Worm (Caenorhabditis elegans) whole organism, L2 larva: ENCODE results near the gene sdz-28.

Experiments used
- C34F6.9 ChIP-seq: fragments of 150-350 bp; optimal IDR thresholded peaks from 2 replicates; lab custom pipeline; 2014; ENCODE audit warnings: missing biosample characterization, missing genetic modification characterization
- F13H6.1 ChIP-seq: sonication (generic microtip); optimal IDR thresholded peaks from 2 replicates; lab custom pipeline; 2016; ENCODE audit warnings: missing genetic modification characterization, missing compliant biosample characterization
- R02D3.7 ChIP-seq: fragments of 150-350 bp; optimal IDR thresholded peaks from 2 replicates; lab custom pipeline; 2014; ENCODE audit warnings: missing biosample characterization, missing genetic modification characterization
- Y55F3AM.14 ChIP-seq: fragments of 200-800 bp; sonication (Bioruptor generic); optimal IDR thresholded peaks from 2 replicates; lab custom pipeline; 2018; ENCODE audit warnings: mild to moderate bottlenecking, missing genetic modification characterization, missing compliant biosample characterization
- ZK546.5 ChIP-seq: sonication (generic microtip); optimal IDR thresholded peaks from 2 replicates; lab custom pipeline; 2017; ENCODE audit warnings: missing biosample characterization, missing genetic modification characterization
- alr-1 ChIP-seq: fragments of 150-350 bp; optimal IDR thresholded peaks from 2 replicates; lab custom pipeline; 2014; ENCODE audit warnings: missing biosample characterization, missing genetic modification characterization
- ama-1 ChIP-seq: fragments of 150-350 bp; optimal IDR thresholded peaks from 2 replicates; lab custom pipeline; 2018; ENCODE audit warnings: inconsistent platforms
- ceh-16 ChIP-seq: fragments of 150-350 bp; optimal IDR thresholded peaks from 2 replicates; lab custom pipeline; 2014; ENCODE audit warnings: missing biosample characterization, missing genetic modification characterization
- ceh-82 ChIP-seq: fragments of 150-350 bp; optimal IDR thresholded peaks from 2 replicates; lab custom pipeline; 2014; ENCODE audit warnings: missing biosample characterization, missing genetic modification characterization
- crh-2 ChIP-seq: sonication (generic microtip); optimal IDR thresholded peaks from 2 replicates; lab custom pipeline; 2017; ENCODE audit warnings: missing biosample characterization, missing genetic modification characterization
- dmd-4 ChIP-seq: sonication (generic microtip); optimal IDR thresholded peaks from 2 replicates; lab custom pipeline; 2017; ENCODE audit warnings: missing biosample characterization, missing genetic modification characterization
- egl-27 ChIP-seq: sonication (generic microtip); optimal IDR thresholded peaks from 3 replicates; lab custom pipeline; 2017; ENCODE audit warnings: missing biosample characterization, missing genetic modification reagents, missing genetic modification characterization
- elt-1 ChIP-seq: fragments of 150-350 bp; optimal IDR thresholded peaks from 2 replicates; lab custom pipeline; 2014; ENCODE audit warnings: missing biosample characterization, missing genetic modification characterization
- elt-3 ChIP-seq: sonication (generic microtip); optimal IDR thresholded peaks from 2 replicates; lab custom pipeline; 2017; ENCODE audit warnings: missing biosample characterization, missing genetic modification characterization
- fos-1 ChIP-seq: fragments of 150-350 bp; optimal IDR thresholded peaks from 2 replicates; lab custom pipeline; 2014; ENCODE audit warnings: missing biosample characterization, missing genetic modification characterization
- gmeb-1 ChIP-seq: fragments of 150-350 bp; optimal IDR thresholded peaks from 2 replicates; lab custom pipeline; 2014; ENCODE audit warnings: missing biosample characterization, missing genetic modification characterization
- lin-11 ChIP-seq: fragments of 150-350 bp; sonication (generic microtip); optimal IDR thresholded peaks from 2 replicates; lab custom pipeline; 2014; ENCODE audit warnings: missing biosample characterization, missing genetic modification characterization, inconsistent platforms, mixed read lengths
- lin-13 ChIP-seq: fragments of 150-350 bp; optimal IDR thresholded peaks from 2 replicates; lab custom pipeline; 2014; ENCODE audit warnings: missing biosample characterization, missing genetic modification reagents, missing genetic modification characterization
- lin-39 ChIP-seq: fragments of 150-350 bp; optimal IDR thresholded peaks from 2 replicates; lab custom pipeline; 2014; ENCODE audit warnings: missing biosample characterization, missing genetic modification reagents, missing genetic modification characterization
- lsy-2 ChIP-seq, 2 experiments: fragments of 150-350 bp in 1 of 2; sonication (generic microtip) in 1 of 2; optimal IDR thresholded peaks; 2 replicates each; lab custom pipeline; 2014 to 2017; ENCODE audit warnings: missing biosample characterization in 2 of 2, missing genetic modification characterization in 2 of 2
- mab-5 ChIP-seq: fragments of 150-350 bp; optimal IDR thresholded peaks from 2 replicates; lab custom pipeline; 2014; ENCODE audit warnings: missing biosample characterization, missing genetic modification characterization
- nhr-129 ChIP-seq: fragments of 150-350 bp; optimal IDR thresholded peaks from 2 replicates; lab custom pipeline; 2014; ENCODE audit warnings: missing biosample characterization, missing genetic modification characterization
- nhr-21 ChIP-seq: fragments of 150-350 bp; optimal IDR thresholded peaks from 2 replicates; lab custom pipeline; 2014; ENCODE audit warnings: missing biosample characterization, missing genetic modification characterization
- nhr-23 ChIP-seq: fragments of 150-350 bp; optimal IDR thresholded peaks from 2 replicates; lab custom pipeline; 2014; ENCODE audit warnings: missing biosample characterization, missing genetic modification reagents, missing genetic modification characterization
- nhr-237 ChIP-seq: fragments of 150-350 bp; optimal IDR thresholded peaks from 2 replicates; lab custom pipeline; 2014; ENCODE audit warnings: missing biosample characterization, missing genetic modification characterization
- nhr-25 ChIP-seq: fragments of 150-350 bp; sonication (generic microtip); optimal IDR thresholded peaks from 3 replicates; lab custom pipeline; 2014; ENCODE audit warnings: missing biosample characterization, missing genetic modification characterization
- nhr-77 ChIP-seq: fragments of 150-350 bp; optimal IDR thresholded peaks from 2 replicates; lab custom pipeline; 2014; ENCODE audit warnings: missing biosample characterization, missing genetic modification characterization
- peb-1 ChIP-seq: fragments of 150-350 bp; optimal IDR thresholded peaks from 2 replicates; lab custom pipeline; 2014; ENCODE audit warnings: missing biosample characterization, missing genetic modification characterization
- sem-4 ChIP-seq: fragments of 150-350 bp; optimal IDR thresholded peaks from 2 replicates; lab custom pipeline; 2014; ENCODE audit warnings: missing biosample characterization, missing genetic modification reagents, missing genetic modification characterization
- skn-1 ChIP-seq: sonication (generic microtip); optimal IDR thresholded peaks from 2 replicates; lab custom pipeline; 2017; ENCODE audit warnings: missing biosample characterization, missing genetic modification characterization
- snpc-4 ChIP-seq: fragments of 150-350 bp; optimal IDR thresholded peaks from 2 replicates; lab custom pipeline; 2014; ENCODE audit warnings: missing biosample characterization, missing genetic modification characterization
- unc-39 ChIP-seq: fragments of 150-350 bp; optimal IDR thresholded peaks from 2 replicates; lab custom pipeline; 2014; ENCODE audit warnings: missing biosample characterization, missing genetic modification characterization
- unc-55 ChIP-seq: fragments of 150-350 bp; sonication (generic microtip); optimal IDR thresholded peaks from 3 replicates; lab custom pipeline; 2014; ENCODE audit warnings: missing biosample characterization, missing genetic modification reagents, missing genetic modification characterization
- zag-1 ChIP-seq: fragments of 150-350 bp; optimal IDR thresholded peaks from 2 replicates; lab custom pipeline; 2014; ENCODE audit warnings: missing biosample characterization, missing genetic modification characterization
- ztf-1 ChIP-seq: fragments of 200-800 bp; sonication (Bioruptor generic); conservative IDR thresholded peaks from 2 replicates; pipeline ENCODE4 v1.3.6; 2022; ENCODE audit warnings: missing genetic modification characterization, missing compliant biosample characterization
- ztf-11 ChIP-seq: sonication (generic microtip); optimal IDR thresholded peaks from 2 replicates; lab custom pipeline; 2017; ENCODE audit warnings: missing biosample characterization, missing genetic modification characterization
- ztf-4 ChIP-seq: fragments of 150-350 bp; optimal IDR thresholded peaks from 2 replicates; lab custom pipeline; 2014; ENCODE audit warnings: missing biosample characterization, missing genetic modification characterization

Gene sdz-28

DNA sequence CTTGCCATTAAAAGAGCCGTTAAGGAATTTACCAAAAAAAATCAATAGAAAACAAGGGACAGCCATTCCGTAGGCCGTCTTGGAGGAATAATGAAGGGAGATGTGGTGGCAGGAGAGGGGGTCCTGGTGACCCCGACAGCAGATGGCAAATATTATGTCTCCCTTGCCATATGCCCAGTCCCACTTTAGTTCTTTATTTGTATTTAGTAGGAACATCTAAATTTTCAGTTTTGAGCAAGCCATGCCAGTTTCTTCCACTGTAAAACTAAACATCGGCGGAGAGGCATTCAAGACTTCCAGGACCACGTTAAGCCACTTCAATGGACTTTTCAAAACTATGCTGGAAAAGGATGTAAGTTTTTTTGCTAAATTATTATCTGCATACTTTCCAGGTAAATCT lies 6.4 kb downstream of the sdz-28 start, which contains the start of gene C40A11.4:
TSS of gene C40A11.4 (plus strand) at position 188 of the 400 bp plus-strand sequence.
- no peak for TF ChIP-seq snpc-4 (tag; lab: Kevin White, UChicago)
- no peak for TF ChIP-seq ceh-16 (tag; lab: Kevin White, UChicago)
- no peak for TF ChIP-seq ceh-82 (tag; lab: Kevin White, UChicago)
- TF ChIP-seq crh-2 (tag; lab: Kevin White, UChicago): no peak
- no peak for TF ChIP-seq sem-4 (tag; lab: Kevin White, UChicago)
- TF ChIP-seq mab-5 (tag; lab: Kevin White, UChicago): no peak
- TF ChIP-seq lin-13 (GFP tag; lab: Kevin White, UChicago): no peak
- TF ChIP-seq ZK546.5: no peak
- TF ChIP-seq ztf-1: no peak
- no peak for TF ChIP-seq R02D3.7
- TF ChIP-seq lin-11 (tag; lab: Kevin White, UChicago): no peak
- no peak for TF ChIP-seq nhr-25
- TF ChIP-seq unc-55 (GFP tag; lab: Kevin White, UChicago): no peak
- no peak for TF ChIP-seq peb-1 (tag; lab: Kevin White, UChicago)
- no peak for TF ChIP-seq elt-1
- TF ChIP-seq alr-1 (tag; lab: Kevin White, UChicago): no peak

DNA sequence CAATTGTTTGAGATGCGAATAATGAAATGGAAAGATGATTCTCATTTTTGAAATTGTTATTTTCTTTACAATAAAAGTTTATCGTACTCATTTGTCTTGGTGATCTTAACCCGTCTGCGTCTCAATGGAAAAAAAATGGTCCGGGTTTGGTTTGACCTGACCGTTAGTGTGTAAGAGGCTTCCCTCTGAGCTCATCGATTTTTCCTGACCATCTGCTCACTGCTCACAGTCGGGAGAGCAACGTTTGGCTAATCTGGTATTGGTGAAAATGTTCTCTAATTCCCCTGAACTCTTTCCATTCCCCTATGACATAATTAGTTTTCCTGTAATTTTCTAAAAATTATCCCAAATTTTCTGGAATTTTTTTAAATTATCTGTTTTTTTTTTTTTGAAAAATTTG lies 8.0 kb downstream of the sdz-28 start:
- no peak for TF ChIP-seq F13H6.1
- TF ChIP-seq nhr-23 (tag; lab: Kevin White, UChicago): no peak

DNA sequence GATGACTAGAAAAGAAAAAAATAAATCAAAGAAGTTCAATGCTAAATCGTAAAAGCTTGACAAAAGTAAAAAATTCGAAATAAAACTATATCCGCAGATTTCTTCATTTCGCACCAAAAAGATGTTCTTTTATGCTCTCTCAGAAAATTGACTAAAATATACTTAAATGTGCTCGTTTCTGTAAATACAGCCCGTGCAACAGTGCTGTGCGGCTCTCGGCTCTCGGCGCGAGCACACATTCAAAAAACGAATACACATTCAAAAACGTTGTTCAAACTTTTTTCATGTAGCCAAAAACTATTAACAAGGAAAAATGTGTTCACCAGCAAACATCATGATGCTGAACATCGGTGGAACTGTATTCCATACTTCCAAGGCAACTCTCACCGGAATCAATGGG lies 9.9 kb downstream of the sdz-28 start, which contains the start of gene C40A11.3:
TSS of gene C40A11.3 (plus strand) at position 301 of the 400 bp plus-strand sequence.
- TF ChIP-seq lin-39 (tag; lab: Kevin White, UChicago) (no peak), R02D3.7 (no peak), sem-4 (tag; lab: Kevin White, UChicago) (no peak), mab-5 (tag; lab: Kevin White, UChicago) (no peak), alr-1 (tag; lab: Kevin White, UChicago) (no peak), elt-3 (tag; lab: Kevin White, UChicago) (no peak), egl-27 (no peak), fos-1 (tag; lab: Kevin White, UChicago) (no peak), ztf-4 (tag; lab: Kevin White, UChicago) (no peak), gmeb-1 (tag; lab: Kevin White, UChicago) (no peak), ZK546.5 (no peak), C34F6.9 (tag; lab: Kevin White, UChicago) (no peak), ama-1 (lab: Kevin White, UChicago) (no peak), lsy-2 (tag; optimal IDR thresholded peaks at IDR 0.05; lab: Kevin White, UChicago) (no peak), ceh-16 (tag; lab: Kevin White, UChicago) (no peak), nhr-77 (tag; lab: Kevin White, UChicago) (no peak), lin-11 (tag; lab: Kevin White, UChicago) (no peak), zag-1 (tag; lab: Kevin White, UChicago) (no peak), unc-39 (tag; lab: Kevin White, UChicago) (no peak), Y55F3AM.14 (GFP tag; lab: Kevin White, UChicago) (no peak)

DNA sequence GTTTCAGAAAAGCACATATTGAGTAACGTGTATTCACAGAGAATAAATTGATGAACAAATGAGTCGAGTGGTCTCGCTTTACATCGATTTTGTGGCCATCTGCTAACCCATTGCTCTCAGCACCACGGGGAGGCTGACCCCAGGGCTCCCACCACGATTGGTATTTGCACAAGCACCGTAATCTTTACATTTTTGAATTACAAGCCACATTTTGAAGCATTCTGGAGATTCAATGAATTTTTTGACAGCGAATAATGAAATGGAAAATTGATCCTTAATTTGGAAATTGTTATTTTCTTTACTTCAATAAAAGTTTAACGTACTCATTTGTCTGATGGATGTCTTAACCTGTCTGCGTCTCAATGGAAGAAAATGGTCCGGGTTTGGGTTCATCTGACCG lies 14.7 kb downstream of the sdz-28 start, which contains the start of gene C40A11.6:
TSS of gene C40A11.6 (minus strand) at position 101 of the 400 bp plus-strand sequence.
- TF ChIP-seq R02D3.7 (no peak), nhr-25 (no peak), unc-55 (GFP tag; lab: Kevin White, UChicago) (no peak), skn-1 (tag; lab: Kevin White, UChicago) (no peak), Y55F3AM.14 (GFP tag; lab: Kevin White, UChicago) (no peak), elt-3 (tag; lab: Kevin White, UChicago) (no peak), nhr-21 (tag; lab: Kevin White, UChicago) (no peak), nhr-77 (tag; lab: Kevin White, UChicago) (no peak), ceh-82 (tag; lab: Kevin White, UChicago) (no peak), dmd-4 (tag; lab: Kevin White, UChicago) (no peak), lsy-2 (tag; optimal IDR thresholded peaks at IDR 0.05; lab: Kevin White, UChicago) (no peak), nhr-129 (no peak), ztf-11 (tag; lab: Kevin White, UChicago) (no peak), lin-13 (GFP tag; lab: Kevin White, UChicago) (no peak), gmeb-1 (tag; lab: Kevin White, UChicago) (no peak), elt-1 (no peak), ZK546.5 (no peak), nhr-237 (tag; lab: Kevin White, UChicago) (no peak), alr-1 (tag; lab: Kevin White, UChicago) (no peak)
